Fruit fly (Drosophila melanogaster) whole organism, embryonic: ENCODE measurements around the gene CG5815.
A peak's percentile ranks its signal among the peaks of the same experiment; 100 is the strongest.

ENCODE experiments used
- Awh ChIP-seq: fragments of 200-800 bp; sonication (Bioruptor generic); IDR thresholded peaks from 2 replicates; pipeline ENCODE4, ENCODE4 v1.3.6; 2022; ENCODE audit warnings: missing biosample characterization, missing genetic modification characterization
- Bdp1 ChIP-seq: fragments of 200-800 bp; sonication (Bioruptor generic); optimal IDR thresholded peaks from 3 replicates; lab custom pipeline; 2016; ENCODE audit warnings: missing biosample characterization, missing genetic modification characterization
- BtbVII ChIP-seq: fragments of 200-800 bp; sonication (Bioruptor generic); optimal IDR thresholded peaks from 3 replicates; lab custom pipeline; 2017; ENCODE audit warnings: missing biosample characterization, mild to moderate bottlenecking, missing genetic modification characterization
- CG12299 ChIP-seq: fragments of 200-800 bp; sonication (Bioruptor generic); optimal IDR thresholded peaks from 2 replicates; lab custom pipeline; 2018; ENCODE audit warnings: missing biosample characterization, mild to moderate bottlenecking, missing genetic modification characterization
- CG13424 ChIP-seq: fragments of 200-800 bp; sonication (Bioruptor generic); optimal IDR thresholded peaks from 2 replicates; lab custom pipeline; 2019; ENCODE audit warnings: missing biosample characterization, mild to moderate bottlenecking, missing genetic modification characterization, moderate library complexity
- CG14014 ChIP-seq: fragments of 200-800 bp; sonication (Bioruptor generic); IDR thresholded peaks from 2 replicates; pipeline ENCODE4 v1.3.6; 2022; ENCODE audit warnings: missing biosample characterization, missing genetic modification characterization
- CG15514 ChIP-seq: fragments of 200-800 bp; sonication (Bioruptor generic); optimal IDR thresholded peaks from 3 replicates; lab custom pipeline; 2017; ENCODE audit warnings: missing biosample characterization, missing genetic modification characterization, mild to moderate bottlenecking, moderate library complexity, missing genetic modification reagents
- CG16813 ChIP-seq: fragments of 200-800 bp; sonication (Bioruptor generic); IDR thresholded peaks from 3 replicates; pipeline ENCODE4 v1.3.6; 2022; ENCODE audit warnings: missing biosample characterization, missing genetic modification characterization; ENCODE audit not compliant: partially characterized antibody
- CG17568 ChIP-seq: fragments of 200-800 bp; sonication (Bioruptor generic); optimal IDR thresholded peaks from 2 replicates; lab custom pipeline; 2018; ENCODE audit warnings: missing biosample characterization, mild to moderate bottlenecking, missing genetic modification characterization, moderate library complexity
- CG17612 ChIP-seq: fragments of 200-800 bp; sonication (Bioruptor generic); IDR thresholded peaks from 2 replicates; pipeline ENCODE4 v1.3.6; 2022; ENCODE audit warnings: missing biosample characterization, missing genetic modification characterization
- CG18764 ChIP-seq: fragments of 200-800 bp; sonication (Bioruptor generic); optimal IDR thresholded peaks from 3 replicates; lab custom pipeline; 2016; ENCODE audit warnings: missing biosample characterization, missing genetic modification characterization
- CG2712 ChIP-seq: fragments of 200-800 bp; optimal IDR thresholded peaks from 3 replicates; lab custom pipeline; 2019; ENCODE audit warnings: missing biosample characterization, mild to moderate bottlenecking, missing genetic modification characterization, moderate library complexity
- CG30403 ChIP-seq: fragments of 200-800 bp; sonication (Bioruptor generic); optimal IDR thresholded peaks from 3 replicates; lab custom pipeline; 2016; ENCODE audit warnings: missing biosample characterization, missing genetic modification characterization
- CG31224 ChIP-seq: fragments of 200-800 bp; sonication (Bioruptor generic); IDR thresholded peaks from 2 replicates; pipeline ENCODE4 v1.3.6; 2022; ENCODE audit warnings: missing biosample characterization, missing genetic modification characterization
- CG3407 ChIP-seq: fragments of 200-800 bp; sonication (Bioruptor generic); optimal IDR thresholded peaks from 2 replicates; lab custom pipeline; 2018; ENCODE audit warnings: missing biosample characterization, mild to moderate bottlenecking, missing genetic modification characterization
- CG3995 ChIP-seq: fragments of 200-800 bp; sonication (Bioruptor generic); optimal IDR thresholded peaks from 3 replicates; lab custom pipeline; 2016; ENCODE audit warnings: missing biosample characterization, missing genetic modification characterization
- CG4282 ChIP-seq: fragments of 200-800 bp; sonication (Bioruptor generic); optimal IDR thresholded peaks from 2 replicates; lab custom pipeline; 2016; ENCODE audit warnings: missing biosample characterization, missing genetic modification characterization
- CG4617 ChIP-seq: fragments of 200-800 bp; sonication (Bioruptor generic); optimal IDR thresholded peaks from 3 replicates; lab custom pipeline; 2016; ENCODE audit warnings: missing biosample characterization, missing genetic modification characterization, borderline replicate concordance
- CG6689 ChIP-seq: fragments of 200-800 bp; sonication (Bioruptor generic); IDR thresholded peaks from 2 replicates; pipeline ENCODE4 v1.3.6; 2022; ENCODE audit warnings: missing biosample characterization, missing genetic modification characterization
- CG7786 ChIP-seq: fragments of 200-800 bp; sonication (Bioruptor generic); optimal IDR thresholded peaks from 2 replicates; lab custom pipeline; 2016; ENCODE audit warnings: missing biosample characterization, missing genetic modification characterization
- CG7987 ChIP-seq: fragments of 200-800 bp; sonication (Bioruptor generic); optimal IDR thresholded peaks from 2 replicates; lab custom pipeline; 2018; ENCODE audit warnings: missing biosample characterization, mild to moderate bottlenecking, missing genetic modification characterization, moderate library complexity
- CG9932 ChIP-seq: fragments of 200-800 bp; sonication (Bioruptor generic); IDR thresholded peaks from 2 replicates; pipeline ENCODE4 v1.3.6; 2022; ENCODE audit warnings: missing biosample characterization, missing genetic modification characterization
- CkIIα-i1 ChIP-seq: fragments of 200-800 bp; sonication (Bioruptor generic); IDR thresholded peaks from 2 replicates; pipeline ENCODE4 v1.3.6; 2022; ENCODE audit warnings: missing biosample characterization, missing genetic modification characterization
- Dad ChIP-seq: fragments of 200-800 bp; sonication (Bioruptor generic); optimal IDR thresholded peaks from 3 replicates; lab custom pipeline; 2016; ENCODE audit warnings: missing biosample characterization, missing genetic modification characterization
- Doc3 ChIP-seq: fragments of 200-800 bp; sonication (Bioruptor generic); IDR thresholded peaks from 3 replicates; pipeline ENCODE4 v1.3.6; 2022; ENCODE audit warnings: missing biosample characterization, missing genetic modification characterization; ENCODE audit not compliant: partially characterized antibody
- Fer3 ChIP-seq: fragments of 200-800 bp; sonication (Bioruptor generic); optimal IDR thresholded peaks from 2 replicates; lab custom pipeline; 2018; ENCODE audit warnings: missing biosample characterization, mild to moderate bottlenecking, missing genetic modification characterization, moderate library complexity
- Gsc ChIP-seq: fragments of 200-800 bp; sonication (Bioruptor generic); IDR thresholded peaks from 2 replicates; pipeline ENCODE4 v1.3.6; 2022; ENCODE audit warnings: missing biosample characterization, missing genetic modification characterization
- H2.0 ChIP-seq: fragments of 200-800 bp; sonication (Bioruptor generic); IDR thresholded peaks from 2 replicates; pipeline ENCODE4 v1.3.6; 2022; ENCODE audit warnings: missing biosample characterization, missing genetic modification characterization
- Hmr ChIP-seq: fragments of 200-800 bp; sonication (Bioruptor generic); optimal IDR thresholded peaks from 3 replicates; lab custom pipeline; 2017; ENCODE audit warnings: mild to moderate bottlenecking, missing biosample characterization, missing genetic modification reagents, missing genetic modification characterization
- Hr3 ChIP-seq: fragments of 200-800 bp; sonication (Bioruptor generic); optimal IDR thresholded peaks from 3 replicates; lab custom pipeline; 2016; ENCODE audit warnings: missing biosample characterization, missing genetic modification characterization
- Sry-δ ChIP-seq: fragments of 200-800 bp; sonication (Bioruptor generic); optimal IDR thresholded peaks from 2 replicates; lab custom pipeline; 2016; ENCODE audit warnings: missing biosample characterization, missing genetic modification characterization
- Stat92E ChIP-seq, 3 experiments: fragments of >200 bp in 2 of 3; fragments of 200-800 bp in 1 of 3; sonication (Bioruptor generic) in 1 of 3; optimal IDR thresholded peaks; 2 replicates each; lab custom pipeline; 2017 to 2019; ENCODE audit warnings: missing biosample characterization in 3 of 3, missing genetic modification characterization in 3 of 3, mild to moderate bottlenecking in 1 of 3, moderate library complexity in 1 of 3
- TFAM ChIP-seq: fragments of 200-800 bp; sonication (Bioruptor generic); optimal IDR thresholded peaks from 2 replicates; lab custom pipeline; 2017; ENCODE audit warnings: missing biosample characterization, missing genetic modification characterization, inconsistent platforms
- Vsx1 ChIP-seq: fragments of 200-800 bp; sonication (Bioruptor generic); optimal IDR thresholded peaks from 2 replicates; lab custom pipeline; 2017; ENCODE audit warnings: missing biosample characterization, mild to moderate bottlenecking, missing genetic modification characterization, missing genetic modification reagents
- ato ChIP-seq: fragments of 200-800 bp; sonication (Bioruptor generic); IDR thresholded peaks from 2 replicates; pipeline ENCODE4 v1.3.6; 2022; ENCODE audit warnings: missing biosample characterization, missing genetic modification characterization; ENCODE audit not compliant: partially characterized antibody
- cad ChIP-seq: fragments of >200 bp; optimal IDR thresholded peaks from 2 replicates; lab custom pipeline; 2017; ENCODE audit warnings: missing biosample characterization, missing genetic modification characterization
- cato ChIP-seq: fragments of 200-800 bp; sonication (Bioruptor generic); optimal IDR thresholded peaks from 2 replicates; lab custom pipeline; 2016; ENCODE audit warnings: missing biosample characterization, missing genetic modification characterization, borderline replicate concordance
- crc ChIP-seq: fragments of 200-800 bp; sonication (Bioruptor generic); optimal IDR thresholded peaks from 2 replicates; lab custom pipeline; 2016; ENCODE audit warnings: missing biosample characterization, missing genetic modification characterization
- dmrt11E ChIP-seq: fragments of 200-800 bp; sonication (Bioruptor generic); optimal IDR thresholded peaks from 3 replicates; lab custom pipeline; 2018; ENCODE audit warnings: missing biosample characterization, mild to moderate bottlenecking, missing genetic modification characterization, moderate library complexity
- fd3F ChIP-seq: fragments of 200-800 bp; sonication (Bioruptor generic); optimal IDR thresholded peaks from 2 replicates; lab custom pipeline; 2018; ENCODE audit warnings: missing biosample characterization, mild to moderate bottlenecking, missing genetic modification characterization, moderate library complexity
- gcm ChIP-seq: fragments of 200-800 bp; sonication (Bioruptor generic); optimal IDR thresholded peaks from 2 replicates; lab custom pipeline; 2019; ENCODE audit warnings: missing biosample characterization, mild to moderate bottlenecking, missing genetic modification characterization, moderate library complexity
- gro ChIP-seq: fragments of 200-800 bp; sonication (Bioruptor generic); optimal IDR thresholded peaks from 2 replicates; lab custom pipeline; 2016; ENCODE audit warnings: missing biosample characterization, missing genetic modification characterization
- ham ChIP-seq: fragments of 200-800 bp; sonication (Bioruptor generic); IDR thresholded peaks from 2 replicates; pipeline ENCODE4 v1.3.6; 2022; ENCODE audit warnings: missing biosample characterization, missing genetic modification characterization
- lab ChIP-seq: fragments of 200-800 bp; sonication (Bioruptor generic); optimal IDR thresholded peaks from 3 replicates; lab custom pipeline; 2017; ENCODE audit warnings: missing biosample characterization, missing genetic modification characterization, mild to moderate bottlenecking, moderate library complexity, missing genetic modification reagents
- nerfin-2 ChIP-seq: fragments of 200-800 bp; sonication (Bioruptor generic); IDR thresholded peaks from 2 replicates; pipeline ENCODE4 v1.3.6; 2022; ENCODE audit warnings: missing biosample characterization, missing genetic modification characterization; ENCODE audit not compliant: partially characterized antibody
- pzg ChIP-seq: fragments of 200-800 bp; sonication (Bioruptor generic); optimal IDR thresholded peaks from 3 replicates; lab custom pipeline; 2018; ENCODE audit warnings: missing biosample characterization, mild to moderate bottlenecking, missing genetic modification characterization, moderate library complexity
- sens ChIP-seq: fragments of 200-800 bp; sonication (Bioruptor generic); peaks from one replicate; lab custom pipeline; 2016; ENCODE audit warnings: missing biosample characterization, missing genetic modification characterization
- sisA ChIP-seq: fragments of 200-800 bp; sonication (Bioruptor generic); IDR thresholded peaks from 2 replicates; pipeline ENCODE4 v1.3.6; 2022; ENCODE audit warnings: missing biosample characterization, missing genetic modification characterization
- vvl ChIP-seq: fragments of 200-800 bp; sonication (Bioruptor generic); IDR thresholded peaks from 2 replicates; pipeline ENCODE4 v1.3.6; 2022; ENCODE audit warnings: missing biosample characterization, missing genetic modification characterization
- z ChIP-seq: fragments of 200-800 bp; sonication (Bioruptor generic); IDR thresholded peaks from 3 replicates; pipeline ENCODE4 v1.3.6; 2022; ENCODE audit warnings: missing biosample characterization, missing genetic modification characterization
- zfh2 ChIP-seq: fragments of 200-800 bp; sonication (Bioruptor generic); optimal IDR thresholded peaks from 2 replicates; lab custom pipeline; 2016; ENCODE audit warnings: missing biosample characterization, missing genetic modification characterization

Gene CG5815

dm6 chr3R:27131408-27131807 is 19.0 kb downstream of the CG5815 start (continued):
- TF ChIP-seq Hmr (GFP tag; lab: Kevin White, UChicago) = peak; percentile 87
- TF ChIP-seq CG17612 = no peak
- TF ChIP-seq ham (GFP tag; lab: Robert Waterston, UW) = no peak
- no peak for TF ChIP-seq nerfin-2 (GFP tag; lab: Robert Waterston, UW)
- no peak for TF ChIP-seq cad
- TF ChIP-seq lab (GFP tag; lab: Kevin White, UChicago) = peak; percentile 87
- no peak for TF ChIP-seq CkIIα-i1 (GFP tag; lab: Robert Waterston, UW)
- TF ChIP-seq Doc3 (GFP tag; lab: Robert Waterston, UW) = no peak
- TF ChIP-seq CG4282 (GFP tag; lab: Kevin White, UChicago) = peak; percentile 3
- TF ChIP-seq gcm = no peak
- no peak for TF ChIP-seq CG3407
- TF ChIP-seq Fer3 (tag; lab: Kevin White, UChicago) = peak; percentile 47
- peak; percentile 61 for TF ChIP-seq CG15514 (GFP tag; lab: Kevin White, UChicago)
- TF ChIP-seq CG6689 (GFP tag; lab: Robert Waterston, UW) = no peak
- peak; percentile 73 for TF ChIP-seq gro (GFP tag; lab: Kevin White, UChicago)
- TF ChIP-seq zfh2 (GFP tag; lab: Kevin White, UChicago) = peak; percentile 47
- TF ChIP-seq CG14014 (GFP tag; lab: Robert Waterston, UW) = peak; percentile 73; the same call in 1 of the 2 replicates
- peak; percentile 9 for TF ChIP-seq pzg
- TF ChIP-seq Awh (GFP tag; lab: Robert Waterston, UW) = 0 out of 2 replicates have a peak, but pooled peaks have one; percentile 19
- no peak for TF ChIP-seq Bdp1 (GFP tag; lab: Kevin White, UChicago)
- TF ChIP-seq Stat92E (GFP tag; optimal IDR thresholded peaks at IDR 0.05; lab: Kevin White, UChicago) = no peak
- TF ChIP-seq BtbVII = peak; percentile 68
- TF ChIP-seq crc (GFP tag; lab: Kevin White, UChicago) = peak; percentile 38
- no peak for TF ChIP-seq CG2712
- TF ChIP-seq CG7987 (GFP tag; lab: Kevin White, UChicago) = peak; percentile 75
- no peak for TF ChIP-seq cato (GFP tag; lab: Kevin White, UChicago)
- peak; percentile 71 for TF ChIP-seq Vsx1 (GFP tag; lab: Kevin White, UChicago)
- no peak for TF ChIP-seq sisA (GFP tag; lab: Robert Waterston, UW)
- TF ChIP-seq CG18764 = peak; percentile 24
- no peak for TF ChIP-seq CG3995 (GFP tag; lab: Kevin White, UChicago)
- TF ChIP-seq Sry-δ (GFP tag; lab: Kevin White, UChicago) = peak; percentile 2
- no peak for TF ChIP-seq CG16813 (GFP tag; lab: Robert Waterston, UW)
- TF ChIP-seq Dad (GFP tag; lab: Kevin White, UChicago) = no peak
- 0 out of 2 replicates have a peak, but pooled peaks have one; percentile 12 for TF ChIP-seq H2.0 (GFP tag; lab: Robert Waterston, UW)
- no peak for TF ChIP-seq sens
- TF ChIP-seq CG17568 (GFP tag; lab: Kevin White, UChicago) = no peak
- no peak for TF ChIP-seq dmrt11E
- TF ChIP-seq Hr3 (GFP tag; lab: Kevin White, UChicago) = no peak
- no peak for TF ChIP-seq z
- TF ChIP-seq vvl = peak; percentile 44; the same call in 1 of the 2 replicates
- no peak for TF ChIP-seq CG4617
- TF ChIP-seq CG13424 (tag; lab: Kevin White, UChicago) = peak; percentile 18
- TF ChIP-seq Gsc (GFP tag; lab: Robert Waterston, UW) = no peak
- no peak for TF ChIP-seq CG30403
- TF ChIP-seq CG7786 = peak; percentile 39
- TF ChIP-seq fd3F = peak; percentile 61
- peak; percentile 53 for TF ChIP-seq CG9932 (GFP tag; lab: Robert Waterston, UW)
- no peak for TF ChIP-seq TFAM (GFP tag; lab: Kevin White, UChicago)
- no peak for TF ChIP-seq ato (GFP tag; lab: Robert Waterston, UW)
- TF ChIP-seq CG12299 (tag; lab: Kevin White, UChicago) = peak; percentile 8
- TF ChIP-seq CG31224 (GFP tag; lab: Robert Waterston, UW) = peak; percentile 23; the same call in 1 of the 2 replicates
